Worm (Caenorhabditis elegans) whole organism, late embryonic: ENCODE results near the gene C04G6.11.

ENCODE experiments used
- C08G9.2 ChIP-seq: sonication (generic microtip); optimal IDR thresholded peaks from 2 replicates; lab custom pipeline; 2016; ENCODE audit warnings: mild to moderate bottlenecking, missing genetic modification characterization, moderate library complexity, missing compliant biosample characterization
- K09A11.1 ChIP-seq: sonication (generic microtip); optimal IDR thresholded peaks from 2 replicates; lab custom pipeline; 2017; ENCODE audit warnings: antibody characterized with exemption, mild to moderate bottlenecking, missing genetic modification characterization, missing compliant biosample characterization; ENCODE audit not compliant: insufficient read depth
- ama-1 ChIP-seq: fragments of 150-350 bp; optimal IDR thresholded peaks from 2 replicates; lab custom pipeline; 2014
- dve-1 ChIP-seq: sonication (generic microtip); optimal IDR thresholded peaks from 2 replicates; lab custom pipeline; 2017; ENCODE audit warnings: antibody characterized with exemption, mild to moderate bottlenecking, missing genetic modification characterization, missing compliant biosample characterization
- fkh-10 ChIP-seq: fragments of 150-350 bp; optimal IDR thresholded peaks from 2 replicates; lab custom pipeline; 2014; ENCODE audit warnings: missing biosample characterization, missing genetic modification reagents, missing genetic modification characterization
- hlh-13 ChIP-seq: fragments of 200-800 bp; sonication (Bioruptor generic); optimal IDR thresholded peaks from 2 replicates; lab custom pipeline; 2018; ENCODE audit warnings: mild to moderate bottlenecking, missing genetic modification characterization, missing compliant biosample characterization
- lin-11 ChIP-seq: fragments of 200-800 bp; sonication (Bioruptor generic); optimal IDR thresholded peaks from 2 replicates; lab custom pipeline; 2018; ENCODE audit warnings: mild to moderate bottlenecking, missing genetic modification characterization, missing compliant biosample characterization
- mec-3 ChIP-seq: sonication (generic microtip); optimal IDR thresholded peaks from 2 replicates; lab custom pipeline; 2016; ENCODE audit warnings: borderline replicate concordance, missing genetic modification characterization, missing compliant biosample characterization
- sox-2 ChIP-seq: fragments of 200-800 bp; sonication (Bioruptor generic); IDR thresholded peaks from 2 replicates; pipeline ENCODE4 v1.3.6; 2022; ENCODE audit warnings: missing genetic modification reagents, missing genetic modification characterization, missing compliant biosample characterization
- tbx-7 ChIP-seq: sonication (generic microtip); optimal IDR thresholded peaks from 2 replicates; lab custom pipeline; 2016; ENCODE audit warnings: missing genotype, missing genetic modification characterization, missing compliant biosample characterization
- ttx-3 ChIP-seq: sonication (generic microtip); optimal IDR thresholded peaks from 2 replicates; lab custom pipeline; 2016; ENCODE audit warnings: missing genetic modification reagents, missing genetic modification characterization, missing compliant biosample characterization
- unc-55 ChIP-seq: sonication (generic microtip); optimal IDR thresholded peaks from 2 replicates; lab custom pipeline; 2017; ENCODE audit warnings: missing biosample characterization, missing genetic modification reagents, missing genetic modification characterization
- unc-86 ChIP-seq: sonication (generic microtip); optimal IDR thresholded peaks from 2 replicates; lab custom pipeline; 2016; ENCODE audit warnings: missing genetic modification characterization, missing compliant biosample characterization

DNA sequence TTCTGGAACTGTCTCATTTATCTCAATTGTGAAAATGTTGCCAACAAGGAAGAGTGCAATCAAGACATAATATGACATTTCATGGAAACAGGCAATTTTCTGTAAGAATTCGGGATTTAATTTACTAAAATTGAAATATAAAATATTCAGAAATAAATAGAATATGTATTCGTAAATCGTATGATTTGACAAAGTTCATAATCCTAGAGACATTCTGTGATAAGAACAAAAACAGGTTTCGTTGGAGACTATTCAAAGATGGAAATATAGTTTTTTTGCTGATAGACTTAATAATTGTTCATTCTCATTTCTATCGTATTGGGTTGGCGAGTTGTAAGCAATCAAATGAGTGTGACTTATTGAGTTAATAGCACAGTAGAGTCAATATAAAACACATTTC lies 45.6 kb downstream of the C04G6.11 start, which contains the start of gene C27A2.12:
- TF ChIP-seq lin-11 (tag; lab: Kevin White, UChicago) (no peak), ttx-3 (tag; lab: Kevin White, UChicago) (no peak), tbx-7 (tag; lab: Kevin White, UChicago) (no peak), hlh-13 (GFP tag; lab: Kevin White, UChicago) (no peak), C08G9.2 (no peak), mec-3 (no peak), ama-1 (lab: Kevin White, UChicago) (no peak), K09A11.1 (no peak), unc-55 (no peak), fkh-10 (no peak), dve-1 (tag; lab: Kevin White, UChicago) (no peak), unc-86 (tag; lab: Kevin White, UChicago) (no peak), sox-2 (GFP tag; lab: Robert Waterston, UW) (no peak)
